Fruit fly (Drosophila melanogaster): Measurements from ENCODE around the gene CG32191.

CG32191 gene

DNA sequence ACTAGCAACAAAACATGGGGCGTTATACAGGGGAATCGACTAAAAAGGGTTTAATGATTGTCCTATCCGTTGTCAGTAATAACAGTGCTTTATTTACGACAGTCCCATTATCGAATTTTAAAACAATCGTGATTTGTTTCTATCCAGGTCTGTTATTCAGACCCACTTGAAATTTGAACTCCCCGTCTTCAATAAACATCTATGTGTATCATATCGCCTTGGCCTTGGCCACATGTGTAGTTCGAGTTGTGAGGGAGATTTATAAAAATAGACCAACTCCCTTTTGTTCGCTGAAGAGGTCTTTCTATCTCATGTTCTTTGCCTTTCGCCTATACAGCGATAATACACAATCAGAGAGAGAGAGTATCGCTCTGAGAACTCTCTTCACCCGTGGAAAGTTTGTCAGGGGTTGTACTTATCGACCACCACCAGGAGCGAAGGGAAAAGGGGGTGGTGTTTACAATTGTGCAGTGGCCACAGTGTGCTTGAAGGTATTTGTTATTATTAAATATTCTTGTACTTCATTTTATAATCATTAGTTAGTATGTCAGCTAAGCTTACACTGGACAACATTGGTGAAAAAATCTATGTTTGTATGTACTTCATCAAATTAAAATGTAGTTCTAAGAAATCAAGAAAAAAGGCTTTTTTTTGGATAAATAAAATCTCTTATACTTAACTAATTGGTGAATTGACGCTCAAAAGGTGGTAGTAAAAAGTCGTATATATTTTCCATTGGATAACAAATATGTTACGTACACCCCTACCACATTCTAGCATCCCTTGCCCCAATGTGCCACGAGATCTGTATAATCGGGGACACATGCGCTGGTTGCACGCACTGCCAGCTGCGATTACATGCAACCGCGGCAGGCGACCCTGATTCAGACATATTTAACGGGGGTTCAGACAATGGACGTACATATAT is 51.5 kb downstream of the CG32191 start (continued):
- TF ChIP-seq ato (GFP tag; IDR thresholded peaks at IDR 0.05; ENCODE audit: partially characterized antibody) (no peak), CG14050 (GFP tag; IDR thresholded peaks at IDR 0.05) (peak; percentile 37; the same call in 1 of the 3 replicates), gsb (GFP tag; IDR thresholded peaks at IDR 0.05) (no peak), luna (GFP tag; optimal IDR thresholded peaks at IDR 0.05) (no peak), Poxn (GFP tag; IDR thresholded peaks at IDR 0.05) (no peak), cato (GFP tag; optimal IDR thresholded peaks at IDR 0.05; ENCODE audit: borderline replicate concordance) (peak; percentile 63), CG9215 (GFP tag; IDR thresholded peaks at IDR 0.05) (no peak), CG18476 (GFP tag; optimal IDR thresholded peaks at IDR 0.05) (peak; percentile 62), Dll (GFP tag; IDR thresholded peaks at IDR 0.05; ENCODE audit: partially characterized antibody) (no peak), CG17385 (GFP tag; optimal IDR thresholded peaks at IDR 0.05) (peak; percentile 70), CG1602 (GFP tag; optimal IDR thresholded peaks at IDR 0.05) (peak; percentile 81), Taf1 (GFP tag; IDR thresholded peaks at IDR 0.05) (no peak), E2f2 (GFP tag; IDR thresholded peaks at IDR 0.05) (peak; percentile 51; the same call in 1 of the 2 replicates), CG17328 (GFP tag; IDR thresholded peaks at IDR 0.05) (peak; percentile 62), bowl (GFP tag; IDR thresholded peaks at IDR 0.05) (no peak), CG1647 (GFP tag; optimal IDR thresholded peaks at IDR 0.05) (peak; percentile 24), dmrt11E (tag; optimal IDR thresholded peaks at IDR 0.05) (peak; percentile 95), cad (GFP tag; optimal IDR thresholded peaks at IDR 0.05) (no peak), CG3407 (GFP tag; optimal IDR thresholded peaks at IDR 0.05) (peak; percentile 84), CG18619 (GFP tag; optimal IDR thresholded peaks at IDR 0.05) (peak; percentile 73), Bgb (GFP tag; IDR thresholded peaks at IDR 0.05; ENCODE audit: partially characterized antibody) (no peak), az2 (GFP tag; optimal IDR thresholded peaks at IDR 0.05) (peak; percentile 79), Hmr (GFP tag; optimal IDR thresholded peaks at IDR 0.05) (peak; percentile 51), Stat92E (GFP tag; optimal IDR thresholded peaks at IDR 0.05) (peak in 1 of 3 experiments; percentile 77), CG4820 (GFP tag; optimal IDR thresholded peaks at IDR 0.05) (peak; percentile 83), pnt (GFP tag; optimal IDR thresholded peaks at IDR 0.05) (peak; percentile 51), CG7357 (GFP tag; IDR thresholded peaks at IDR 0.05) (peak; percentile 59; the same call in 1 of the 3 replicates), Hr51 (GFP tag; optimal IDR thresholded peaks at IDR 0.05) (peak; percentile 22 to 76), mam (GFP tag; optimal IDR thresholded peaks at IDR 0.05) (no peak), abd-A (tag; optimal IDR thresholded peaks at IDR 0.05) (no peak), CG3847 (GFP tag; IDR thresholded peaks at IDR 0.05) (no peak), CG1792 (GFP tag; optimal IDR thresholded peaks at IDR 0.05) (no peak), CG12942 (GFP tag; optimal IDR thresholded peaks at IDR 0.05) (peak; percentile 35), CG33557 (GFP tag; optimal IDR thresholded peaks at IDR 0.05) (peak; percentile 90), NC2β (GFP tag; optimal IDR thresholded peaks at IDR 0.05) (peak; percentile 69), Ada2b (GFP tag; IDR thresholded peaks at IDR 0.05) (peak; percentile 37; the same call in 1 of the 2 replicates), gcm (GFP tag; optimal IDR thresholded peaks at IDR 0.05) (peak; percentile 87), CG1024 (GFP tag; IDR thresholded peaks at IDR 0.05) (peak; percentile 45; the same call in 1 of the 2 replicates), cg (GFP tag; optimal IDR thresholded peaks at IDR 0.05) (no peak), CG7556 (GFP tag; optimal IDR thresholded peaks at IDR 0.05) (peak; percentile 92), CG4854 (GFP tag; optimal IDR thresholded peaks at IDR 0.05) (no peak), otp (GFP tag; IDR thresholded peaks at IDR 0.05) (0 out of 3 replicates have a peak, but pooled peaks have one; percentile 57), Dref (GFP tag; IDR thresholded peaks at IDR 0.05) (no peak), Dp (GFP tag; optimal IDR thresholded peaks at IDR 0.05) (no peak), CG5180 (GFP tag; optimal IDR thresholded peaks at IDR 0.05) (peak; percentile 77), CG6689 (GFP tag; IDR thresholded peaks at IDR 0.05) (peak; percentile 82), crc (GFP tag; optimal IDR thresholded peaks at IDR 0.05) (no peak), CG7839 (tag; optimal IDR thresholded peaks at IDR 0.05) (peak; percentile 88)

Measured in whole organism, embryonic.